Fruit fly (Drosophila melanogaster) Kc167 (cell line): ENCODE measurements around the gene CG8952.

Experiments used
- Myc ChIP-seq: fragments of >200 bp; optimal IDR thresholded peaks from 2 replicates; lab custom pipeline; 2017; ENCODE audit warnings: missing external identifiers
- insv ChIP-seq: fragments of >200 bp; optimal IDR thresholded peaks from 3 replicates; lab custom pipeline; 2018; ENCODE audit warnings: missing external identifiers
- psq ChIP-seq: fragments of >200 bp; optimal IDR thresholded peaks from 2 replicates; lab custom pipeline; 2017; ENCODE audit warnings: missing external identifiers

DNA sequence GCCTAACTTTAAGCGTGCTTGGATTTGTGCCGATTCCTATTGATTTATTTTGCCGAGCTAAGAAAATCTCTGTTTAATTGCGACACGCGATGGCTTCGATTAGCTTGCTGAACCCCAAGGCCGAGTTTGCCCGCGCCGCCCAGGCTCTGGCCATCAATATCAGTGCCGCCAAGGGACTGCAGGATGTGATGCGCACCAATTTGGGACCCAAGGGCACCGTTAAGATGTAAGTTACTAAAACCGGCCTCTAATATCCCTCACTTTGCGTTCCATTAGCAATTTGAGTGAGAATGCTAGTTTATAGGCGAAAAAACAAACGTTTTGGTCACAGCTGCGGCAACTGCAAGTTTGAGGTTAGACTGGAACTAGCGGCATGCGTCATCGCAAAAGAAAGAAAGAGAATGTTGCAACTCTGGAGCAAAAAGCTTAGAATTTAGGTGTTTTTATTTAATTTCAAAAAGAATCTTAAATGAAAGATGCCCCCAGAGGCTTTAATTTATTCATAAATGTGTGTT, 19.5 kb downstream of the CG8952 start:
- TF ChIP-seq Myc (lab: Kevin White, UChicago), result no peak
- no peak for TF ChIP-seq psq (lab: Kevin White, UChicago)
- TF ChIP-seq insv (lab: Kevin White, UChicago), result no peak
